Fruit fly (Drosophila melanogaster) whole organism, pupa: ENCODE measurements around the gene Srp19.

Experiments
- CG10348 ChIP-seq: fragments of 200-800 bp; sonication (Bioruptor generic); IDR thresholded peaks from 2 replicates; pipeline ENCODE4 v1.3.6; 2022; ENCODE audit warnings: missing biosample characterization, missing genetic modification characterization
- CG13204 ChIP-seq: fragments of 200-800 bp; sonication (Bioruptor generic); optimal IDR thresholded peaks from 2 replicates; lab custom pipeline; 2018; ENCODE audit warnings: missing biosample characterization, mild to moderate bottlenecking, missing genetic modification characterization, moderate library complexity
- CG15710 ChIP-seq: fragments of 200-800 bp; sonication (Bioruptor generic); optimal IDR thresholded peaks from 2 replicates; lab custom pipeline; 2018; ENCODE audit warnings: missing biosample characterization, mild to moderate bottlenecking, missing genetic modification characterization, moderate library complexity
- CG4496 ChIP-seq: fragments of 200-800 bp; sonication (Bioruptor generic); IDR thresholded peaks from 3 replicates; pipeline ENCODE4 v1.3.6; 2022; ENCODE audit warnings: missing biosample characterization, missing genetic modification characterization
- CG8159 ChIP-seq: fragments of 200-800 bp; sonication (Bioruptor generic); optimal IDR thresholded peaks from 3 replicates; lab custom pipeline; 2018; ENCODE audit warnings: missing biosample characterization, mild to moderate bottlenecking, missing genetic modification characterization, moderate library complexity
- CG8301 ChIP-seq: fragments of 200-800 bp; sonication (Bioruptor generic); optimal IDR thresholded peaks from 2 replicates; lab custom pipeline; 2018; ENCODE audit warnings: missing biosample characterization, mild to moderate bottlenecking, missing genetic modification characterization
- EcR ChIP-seq: fragments of 200-800 bp; sonication (Bioruptor generic); optimal IDR thresholded peaks from 3 replicates; lab custom pipeline; 2019; ENCODE audit warnings: missing biosample characterization, missing genetic modification characterization, mild to moderate bottlenecking, moderate library complexity, missing genetic modification reagents
- Pif1A ChIP-seq: fragments of 200-800 bp; sonication (Bioruptor generic); optimal IDR thresholded peaks from 3 replicates; lab custom pipeline; 2016; ENCODE audit warnings: missing biosample characterization, missing genetic modification characterization
- rn ChIP-seq: fragments of 200-800 bp; sonication (Bioruptor generic); IDR thresholded peaks from 2 replicates; pipeline ENCODE4 v1.3.6; 2022; ENCODE audit warnings: missing biosample characterization, missing genetic modification characterization

DNA sequence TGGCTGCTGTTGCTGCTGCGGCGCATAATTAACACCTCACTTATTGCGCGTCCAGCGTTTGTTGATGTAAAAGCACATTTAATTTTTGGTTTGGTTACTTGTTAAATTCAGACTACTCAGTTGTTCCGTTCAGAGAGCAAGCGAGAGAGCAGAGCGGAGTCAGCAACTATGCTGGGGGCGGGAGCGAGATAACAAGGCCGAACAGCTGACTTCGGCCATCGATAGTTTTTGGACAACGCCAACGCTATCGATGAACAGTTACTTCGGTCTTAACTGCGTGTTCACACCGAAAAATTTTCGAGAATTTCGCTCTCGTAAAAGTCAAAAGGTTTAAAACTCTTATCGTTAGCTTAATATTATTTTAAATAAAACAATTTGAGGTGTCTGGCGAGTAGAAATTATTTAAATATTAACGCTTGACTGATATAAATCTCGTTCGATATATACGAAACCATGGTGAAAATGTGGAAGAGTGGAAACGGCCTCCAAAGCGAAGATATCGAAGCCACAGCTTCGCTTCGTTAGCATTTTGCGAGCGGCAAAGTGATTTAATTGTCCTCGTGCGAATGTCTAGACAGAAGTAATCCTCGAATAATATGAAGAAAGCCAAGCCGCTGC, 33.6 kb upstream of the Srp19 start, which contains the start of the genes SMSr and smid:
- TF ChIP-seq CG15710, result peak; percentile 39
- TF ChIP-seq CG8301 (tag; lab: Kevin White, UChicago), result no peak
- no peak for TF ChIP-seq rn (GFP tag; lab: Robert Waterston, UW)
- TF ChIP-seq CG4496, result 0 out of 3 replicates have a peak, but pooled peaks have one; percentile 39
- TF ChIP-seq Pif1A (GFP tag; lab: Kevin White, UChicago), result peak; percentile 42
- TF ChIP-seq CG13204 (GFP tag; lab: Kevin White, UChicago), result no peak
- TF ChIP-seq CG8159, result peak; percentile 63
- TF ChIP-seq CG10348, result no peak
- no peak for TF ChIP-seq EcR (GFP tag; lab: Kevin White, UChicago)
